Fruit fly (Drosophila melanogaster) whole organism, wandering third instar larva: ENCODE measurements around the gene Ubc2.

ENCODE experiments used
- Abd-B ChIP-seq: fragments of >200 bp; optimal IDR thresholded peaks from 2 replicates; lab custom pipeline; 2017; ENCODE audit warnings: missing biosample characterization, missing genetic modification characterization
- CG9705 ChIP-seq: fragments of 200-800 bp; sonication (Bioruptor generic); optimal IDR thresholded peaks from 2 replicates; lab custom pipeline; 2018; ENCODE audit warnings: missing biosample characterization, mild to moderate bottlenecking, missing genetic modification characterization
- CrebA ChIP-seq: fragments of 200-800 bp; sonication (Bioruptor generic); optimal IDR thresholded peaks from 2 replicates; lab custom pipeline; 2016; ENCODE audit warnings: missing biosample characterization, mild to moderate bottlenecking, missing genetic modification characterization, borderline replicate concordance
- Dfd ChIP-seq: fragments of >200 bp; optimal IDR thresholded peaks from 2 replicates; lab custom pipeline; 2017; ENCODE audit warnings: missing biosample characterization, missing genetic modification characterization
- Dif ChIP-seq: fragments of 200-275, 200-300 bp; sonication (Bioruptor generic); optimal IDR thresholded peaks from 2 replicates; lab custom pipeline; 2018; ENCODE audit warnings: missing biosample characterization, missing genetic modification characterization; ENCODE audit not compliant: partially characterized antibody
- GATAd ChIP-seq: sonication (Bioruptor generic); optimal IDR thresholded peaks from 2 replicates; lab custom pipeline; 2016; ENCODE audit warnings: missing biosample characterization, missing genetic modification characterization
- HLH106 ChIP-seq: fragments of 200-800 bp; optimal IDR thresholded peaks from 3 replicates; lab custom pipeline; 2019; ENCODE audit warnings: missing biosample characterization, mild to moderate bottlenecking, missing genetic modification characterization, moderate library complexity
- Hr78 ChIP-seq: fragments of >200 bp; optimal IDR thresholded peaks from 2 replicates; lab custom pipeline; 2017; ENCODE audit warnings: missing biosample characterization, missing genetic modification characterization
- Jra ChIP-seq: sonication (Bioruptor generic); optimal IDR thresholded peaks from 2 replicates; lab custom pipeline; 2016; ENCODE audit warnings: missing biosample characterization, missing genetic modification characterization
- Mio ChIP-seq: sonication (Bioruptor generic); optimal IDR thresholded peaks from 2 replicates; lab custom pipeline; 2016; ENCODE audit warnings: missing biosample characterization, missing genetic modification characterization
- N ChIP-seq: fragments of >200 bp; optimal IDR thresholded peaks from 2 replicates; lab custom pipeline; 2018; ENCODE audit warnings: missing biosample characterization, missing external identifiers, missing genetic modification characterization
- OdsH ChIP-seq: fragments of 200-800 bp; sonication (Bioruptor generic); optimal IDR thresholded peaks from 2 replicates; lab custom pipeline; 2016; ENCODE audit warnings: missing biosample characterization, mild to moderate bottlenecking, missing genetic modification characterization
- Rel ChIP-seq, 2 experiments: fragments of 200-800 bp; sonication (Bioruptor generic) in 1 of 2; optimal IDR thresholded peaks; 2 replicates in 1 of 2; 3 replicates in 1 of 2; lab custom pipeline; 2016 to 2019; ENCODE audit warnings: mild to moderate bottlenecking in 2 of 2, missing biosample characterization in 2 of 2, missing genetic modification characterization in 2 of 2, moderate library complexity in 1 of 2
- Sp1 ChIP-seq: fragments of 200-800 bp; sonication (Bioruptor generic); optimal IDR thresholded peaks from 3 replicates; lab custom pipeline; 2019; ENCODE audit warnings: missing biosample characterization, mild to moderate bottlenecking, missing genetic modification characterization, moderate library complexity
- Vsx2 ChIP-seq: fragments of 200-300, 225-300 bp; sonication (Bioruptor generic); optimal IDR thresholded peaks from 2 replicates; lab custom pipeline; 2018; ENCODE audit warnings: missing biosample characterization, missing genetic modification characterization; ENCODE audit not compliant: partially characterized antibody
- dl ChIP-seq, 2 experiments: fragments of 175-275, 200-275 bp in 1 of 2; fragments of 200-275 bp in 1 of 2; sonication (Bioruptor generic); optimal IDR thresholded peaks; lab custom pipeline; 2018; ENCODE audit warnings: mild to moderate bottlenecking in 2 of 2, missing biosample characterization in 2 of 2, missing genetic modification characterization in 2 of 2, moderate library complexity in 2 of 2; ENCODE audit not compliant: partially characterized antibody in 2 of 2, insufficient read depth in 1 of 2
- dmrt93B ChIP-seq: fragments of 200-800 bp; sonication (Bioruptor generic); optimal IDR thresholded peaks from 2 replicates; lab custom pipeline; 2018; ENCODE audit warnings: missing biosample characterization, mild to moderate bottlenecking, missing genetic modification characterization
- dsf ChIP-seq: sonication (Bioruptor generic); optimal IDR thresholded peaks from 2 replicates; lab custom pipeline; 2016; ENCODE audit warnings: missing biosample characterization, missing genetic modification characterization, borderline replicate concordance
- ey ChIP-seq: fragments of 200-800 bp; sonication (Bioruptor generic); optimal IDR thresholded peaks from 2 replicates; lab custom pipeline; 2016; ENCODE audit warnings: missing biosample characterization, missing genetic modification characterization
- foxo ChIP-seq, 2 experiments: fragments of 200-800 bp; sonication (Bioruptor generic); optimal IDR thresholded peaks; 2 replicates in 1 of 2; 3 replicates in 1 of 2; lab custom pipeline; 2016 to 2017; ENCODE audit warnings: missing biosample characterization in 2 of 2, missing genetic modification characterization in 2 of 2
- fru ChIP-seq: fragments of 200-800 bp; sonication (Bioruptor generic); optimal IDR thresholded peaks from 3 replicates; lab custom pipeline; 2016; ENCODE audit warnings: missing biosample characterization, mild to moderate bottlenecking, missing genetic modification characterization
- h ChIP-seq: fragments of 200-800 bp; sonication (Bioruptor generic); optimal IDR thresholded peaks from 3 replicates; lab custom pipeline; 2016; ENCODE audit warnings: missing biosample characterization, mild to moderate bottlenecking, missing genetic modification characterization
- jim ChIP-seq: fragments of 175-275, 200-325 bp; sonication (Bioruptor generic); optimal IDR thresholded peaks from 2 replicates; lab custom pipeline; 2016; ENCODE audit warnings: missing biosample characterization, mild to moderate bottlenecking, missing genetic modification characterization
- lola ChIP-seq: fragments of >200 bp; optimal IDR thresholded peaks from 2 replicates; lab custom pipeline; 2017; ENCODE audit warnings: missing biosample characterization, missing genetic modification characterization
- pan ChIP-seq: fragments of >200 bp; optimal IDR thresholded peaks from 2 replicates; lab custom pipeline; 2017
- psq ChIP-seq: fragments of 200-800 bp; sonication (Bioruptor generic); optimal IDR thresholded peaks from 3 replicates; lab custom pipeline; 2017; ENCODE audit warnings: missing biosample characterization, mild to moderate bottlenecking, missing genetic modification characterization, moderate library complexity
- rgr ChIP-seq: fragments of 200-800 bp; sonication (Bioruptor generic); optimal IDR thresholded peaks from 3 replicates; lab custom pipeline; 2016; ENCODE audit warnings: missing biosample characterization, mild to moderate bottlenecking, missing genetic modification characterization
- sv ChIP-seq: fragments of 200-800 bp; sonication (Bioruptor generic); optimal IDR thresholded peaks from 3 replicates; lab custom pipeline; 2016; ENCODE audit warnings: missing biosample characterization, missing genetic modification characterization
- tai ChIP-seq: sonication (Bioruptor generic); optimal IDR thresholded peaks from 2 replicates; lab custom pipeline; 2016; ENCODE audit warnings: missing biosample characterization, missing genetic modification characterization
- usp ChIP-seq: fragments of >200 bp; optimal IDR thresholded peaks from 2 replicates; lab custom pipeline; 2017; ENCODE audit warnings: missing biosample characterization, missing genetic modification characterization
- woc ChIP-seq: sonication (Bioruptor generic); optimal IDR thresholded peaks from 2 replicates; lab custom pipeline; 2016; ENCODE audit warnings: missing biosample characterization, mild to moderate bottlenecking, missing genetic modification characterization

The Ubc2 gene

DNA sequence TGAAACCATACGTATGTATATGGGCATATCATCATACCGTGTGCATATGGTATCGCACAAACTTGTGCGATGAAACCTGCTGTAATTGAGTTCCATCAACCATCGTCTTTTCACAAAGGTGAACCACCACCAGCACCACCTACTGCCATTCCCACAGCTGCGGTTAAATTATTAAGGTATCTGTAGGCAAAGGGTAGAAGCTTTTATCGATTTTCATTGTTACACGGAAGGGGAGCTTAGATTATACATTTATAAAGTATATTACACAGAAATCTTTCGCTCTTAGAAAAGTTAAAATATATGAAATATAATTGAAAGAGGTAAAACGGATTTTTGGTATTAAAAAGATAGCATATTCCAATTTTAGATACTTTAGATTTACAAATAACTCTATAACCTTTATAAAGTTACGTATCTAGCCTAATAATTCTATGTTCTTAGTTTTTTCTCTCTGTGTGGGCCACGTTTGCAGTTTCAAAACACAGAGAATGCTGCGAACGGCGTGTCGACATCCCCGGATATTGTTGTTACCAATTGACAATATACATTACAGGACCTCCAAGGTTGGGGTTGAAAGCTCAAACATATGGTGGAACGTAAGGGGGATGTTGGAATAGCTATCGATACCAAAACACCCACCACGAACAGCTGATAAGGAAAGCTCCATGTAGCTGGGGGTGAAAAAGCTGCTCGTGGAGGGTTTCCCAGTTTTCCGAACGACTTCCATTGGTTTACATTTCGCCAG, 7.2 kb downstream of the Ubc2 start, which contains the start of gene CG6495:
TSS of gene CG6495 (plus strand) at position 695 of the 745 bp plus-strand sequence.
- TF ChIP-seq h (peak; percentile 22), sv (GFP tag; lab: Kevin White, UChicago) (no peak), OdsH (GFP tag; lab: Kevin White, UChicago) (peak; percentile 17), Sp1 (GFP tag; lab: Kevin White, UChicago) (peak; percentile 43), HLH106 (tag; lab: Kevin White, UChicago) (peak; percentile 11), foxo (GFP tag; optimal IDR thresholded peaks at IDR 0.05; lab: Kevin White, UChicago) (peak in 1 of 2 experiments; percentile 22), fru (GFP tag; lab: Kevin White, UChicago) (peak; percentile 27), dsf (GFP tag; lab: Kevin White, UChicago) (no peak), ey (GFP tag; lab: Kevin White, UChicago) (no peak), woc (GFP tag; lab: Kevin White, UChicago) (no peak), lola (GFP tag; lab: Kevin White, UChicago) (no peak), GATAd (GFP tag; lab: Kevin White, UChicago) (no peak), Jra (GFP tag; lab: Kevin White, UChicago) (no peak), rgr (GFP tag; lab: Kevin White, UChicago) (no peak)

DNA sequence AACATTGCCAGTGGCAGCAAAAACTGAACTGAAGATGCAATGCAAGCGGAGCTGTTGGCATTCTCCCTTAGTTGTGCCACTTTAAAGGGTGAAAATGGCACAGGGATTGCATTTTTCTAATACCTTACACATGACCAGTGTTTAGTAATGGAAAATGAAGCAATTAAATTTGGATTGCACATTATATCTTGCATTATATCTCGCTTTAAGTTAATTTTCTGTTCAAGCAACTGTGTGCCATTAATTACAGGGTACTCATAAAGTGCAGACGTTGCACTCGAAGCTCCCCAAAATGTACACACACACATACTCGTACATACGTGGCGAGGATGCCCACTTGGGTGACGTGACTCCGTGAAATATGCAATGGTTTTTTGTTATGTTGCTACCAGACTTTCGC, 8.2 kb downstream of the Ubc2 start:
- TF ChIP-seq ey (GFP tag; lab: Kevin White, UChicago) (peak; percentile 26), woc (GFP tag; lab: Kevin White, UChicago) (peak; percentile 37), OdsH (GFP tag; lab: Kevin White, UChicago) (peak; percentile 16), GATAd (GFP tag; lab: Kevin White, UChicago) (no peak), dl (GFP tag; optimal IDR thresholded peaks at IDR 0.05; lab: Kevin White, UChicago; ENCODE audit: insufficient read depth in 1 of 2, partially characterized antibody in 2 of 2) (no peak), rgr (GFP tag; lab: Kevin White, UChicago) (no peak), lola (GFP tag; lab: Kevin White, UChicago) (no peak), h (peak; percentile 21), psq (no peak), usp (no peak), Rel (GFP tag; optimal IDR thresholded peaks at IDR 0.05; lab: Kevin White, UChicago) (no peak), Rel (tag; optimal IDR thresholded peaks at IDR 0.05; lab: Kevin White, UChicago) (no peak), Abd-B (no peak), sv (GFP tag; lab: Kevin White, UChicago) (no peak), pan (no peak), Jra (GFP tag; lab: Kevin White, UChicago) (no peak), Hr78 (no peak), foxo (GFP tag; optimal IDR thresholded peaks at IDR 0.05; lab: Kevin White, UChicago) (peak in 1 of 2 experiments; percentile 50), Dfd (GFP tag; lab: Kevin White, UChicago) (no peak)

DNA sequence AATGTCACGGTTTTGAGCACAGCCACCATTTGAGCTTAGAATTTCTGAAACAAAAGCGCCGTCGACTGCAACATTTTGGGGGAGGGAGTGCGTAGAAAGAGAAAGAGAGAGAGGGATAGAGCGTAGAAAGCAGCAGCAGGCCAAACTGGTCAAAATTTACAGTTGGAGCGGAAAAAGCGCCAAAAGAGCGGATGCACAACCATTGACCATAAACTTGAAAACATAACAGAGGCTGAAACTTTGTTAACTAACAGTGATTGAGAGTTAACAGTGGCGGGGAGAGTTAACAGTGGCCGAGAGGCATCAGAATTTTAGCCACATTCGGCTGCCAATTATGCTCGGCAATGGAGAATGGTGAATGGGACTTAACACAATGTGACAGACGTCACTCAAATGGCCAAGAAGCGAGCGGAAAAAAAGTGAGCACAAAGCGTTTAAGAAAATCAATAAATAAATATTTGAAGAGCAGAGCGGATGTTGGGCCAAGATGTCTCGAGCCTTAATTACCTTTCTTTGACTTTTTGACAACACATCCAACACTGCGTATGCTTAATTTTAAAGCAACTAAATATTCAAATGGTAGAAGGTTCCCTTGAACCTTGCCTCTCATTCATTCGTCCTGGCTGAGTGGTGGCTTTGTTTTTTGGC, 10.6 kb downstream of the Ubc2 start:
- no peak for TF ChIP-seq jim (GFP tag; lab: Kevin White, UChicago)
- TF ChIP-seq dl (GFP tag; optimal IDR thresholded peaks at IDR 0.05; lab: Kevin White, UChicago; ENCODE audit: insufficient read depth in 1 of 2, partially characterized antibody in 2 of 2): peak in 1 of 2 experiments; percentile 38
- TF ChIP-seq, all 38 proteins: peak for 1

DNA sequence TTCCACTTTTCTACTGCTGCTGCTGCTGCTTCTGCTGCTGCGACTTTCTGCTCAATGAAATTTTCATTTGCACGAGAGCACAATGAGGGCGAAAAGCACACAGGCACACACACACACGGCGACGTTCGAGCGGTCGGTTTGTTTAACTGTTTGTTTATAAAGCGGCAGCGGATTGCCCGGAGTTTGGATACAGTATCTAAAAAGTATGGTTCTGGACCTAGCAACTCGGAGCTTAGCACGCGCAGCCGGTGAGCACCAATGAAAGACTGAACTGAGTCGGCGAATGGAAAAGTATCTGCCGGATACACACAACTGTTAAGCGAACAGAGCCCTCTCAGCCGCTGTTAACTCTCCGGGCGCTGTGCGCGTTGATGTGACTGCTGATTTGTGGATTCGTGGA, 11.8 kb downstream of the Ubc2 start, which contains the start of gene CG17124:
TSS of gene CG17124 (minus strand) at position 277 of the 400 bp plus-strand sequence.
- TF ChIP-seq rgr (GFP tag; lab: Kevin White, UChicago) (peak; percentile 48), foxo (GFP tag; optimal IDR thresholded peaks at IDR 0.05; lab: Kevin White, UChicago) (peak in 1 of 2 experiments; percentile 26), Vsx2 (no peak), Dif (GFP tag; lab: Kevin White, UChicago) (peak; percentile 55), Sp1 (GFP tag; lab: Kevin White, UChicago) (peak; percentile 7), HLH106 (tag; lab: Kevin White, UChicago) (peak; percentile 7), h (peak; percentile 15), OdsH (GFP tag; lab: Kevin White, UChicago) (no peak), psq (no peak), Rel (GFP tag; optimal IDR thresholded peaks at IDR 0.05; lab: Kevin White, UChicago) (no peak), Rel (tag; optimal IDR thresholded peaks at IDR 0.05; lab: Kevin White, UChicago) (peak; percentile 22)
- TF ChIP-seq, all 38 proteins: peak for 7

DNA sequence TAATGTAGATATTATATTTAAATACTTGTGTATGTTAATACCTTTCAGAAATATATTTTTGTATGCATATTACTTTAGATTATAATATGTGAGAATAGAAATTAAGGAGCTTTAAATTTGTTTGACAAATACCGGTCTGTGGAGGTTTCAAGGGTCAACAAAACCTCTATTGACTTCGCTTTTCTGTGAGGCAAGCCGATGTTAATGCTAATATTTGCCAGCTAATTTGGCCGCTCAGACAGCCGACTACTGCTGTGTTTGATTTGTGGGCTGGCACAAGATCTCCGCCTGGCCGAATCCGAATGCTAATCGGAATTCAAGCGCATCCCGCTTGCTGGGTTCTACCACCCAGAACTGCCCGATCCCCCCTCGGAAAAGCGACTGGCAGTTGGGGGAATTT, 13.2 kb downstream of the Ubc2 start:
- TF ChIP-seq CrebA (GFP tag; lab: Kevin White, UChicago) (no peak), rgr (GFP tag; lab: Kevin White, UChicago) (no peak), sv (GFP tag; lab: Kevin White, UChicago) (no peak), foxo (GFP tag; optimal IDR thresholded peaks at IDR 0.05; lab: Kevin White, UChicago) (no peak), CG9705 (no peak), Abd-B (no peak), N (no peak), Hr78 (no peak), tai (no peak), Mio (GFP tag; lab: Kevin White, UChicago) (no peak), Sp1 (GFP tag; lab: Kevin White, UChicago) (no peak), dsf (GFP tag; lab: Kevin White, UChicago) (no peak), Dfd (GFP tag; lab: Kevin White, UChicago) (no peak), woc (GFP tag; lab: Kevin White, UChicago) (no peak), lola (GFP tag; lab: Kevin White, UChicago) (no peak), dl (GFP tag; optimal IDR thresholded peaks at IDR 0.05; lab: Kevin White, UChicago; ENCODE audit: insufficient read depth in 1 of 2, partially characterized antibody in 2 of 2) (no peak), fru (GFP tag; lab: Kevin White, UChicago) (no peak), dmrt93B (GFP tag; lab: Kevin White, UChicago) (no peak), HLH106 (tag; lab: Kevin White, UChicago) (no peak)
